Worm (Caenorhabditis elegans) whole organism, L1 larva: ENCODE measurements around the gene Y39A1A.16.
A peak's percentile ranks its signal among the peaks of the same experiment; 100 is the strongest.

ENCODE experiments used
- egl-27 ChIP-seq, 2 experiments: fragments of 150-350 bp in 1 of 2; sonication (generic microtip); optimal IDR thresholded peaks; 3 replicates each; lab custom pipeline; 2017 to 2018; ENCODE audit warnings: missing biosample characterization in 2 of 2, missing genetic modification characterization in 2 of 2, missing genetic modification reagents in 2 of 2
- jun-1 ChIP-seq: fragments of 150-350 bp; optimal IDR thresholded peaks from 2 replicates; lab custom pipeline; 2014; ENCODE audit warnings: missing biosample characterization, missing genetic modification reagents, missing genetic modification characterization
- lin-35 ChIP-seq, 2 experiments: fragments of 150-350 bp; optimal IDR thresholded peaks; 2 replicates each; lab custom pipeline; 2014; ENCODE audit warnings: missing biosample characterization in 2 of 2, missing genetic modification characterization in 2 of 2, missing genetic modification reagents in 2 of 2
- lsy-2 ChIP-seq, 2 experiments: fragments of 150-350 bp; optimal IDR thresholded peaks; 2 replicates each; lab custom pipeline; 2014; ENCODE audit warnings: missing biosample characterization in 2 of 2, missing genetic modification characterization in 2 of 2
- mdl-1 ChIP-seq, 2 experiments: fragments of 150-350 bp; optimal IDR thresholded peaks; 2 replicates each; lab custom pipeline; 2014 to 2017; ENCODE audit warnings: missing biosample characterization in 2 of 2, missing genetic modification characterization in 2 of 2, inconsistent platforms in 1 of 2
- nhr-237 ChIP-seq: fragments of 150-350 bp; optimal IDR thresholded peaks from 2 replicates; lab custom pipeline; 2014; ENCODE audit warnings: missing biosample characterization, missing genetic modification characterization
- ztf-11 ChIP-seq, 2 experiments: sonication (generic microtip); optimal IDR thresholded peaks; 2 replicates each; lab custom pipeline; 2016 to 2017; ENCODE audit warnings: missing genetic modification characterization in 2 of 2, missing biosample characterization in 1 of 2, missing compliant biosample characterization in 1 of 2

DNA sequence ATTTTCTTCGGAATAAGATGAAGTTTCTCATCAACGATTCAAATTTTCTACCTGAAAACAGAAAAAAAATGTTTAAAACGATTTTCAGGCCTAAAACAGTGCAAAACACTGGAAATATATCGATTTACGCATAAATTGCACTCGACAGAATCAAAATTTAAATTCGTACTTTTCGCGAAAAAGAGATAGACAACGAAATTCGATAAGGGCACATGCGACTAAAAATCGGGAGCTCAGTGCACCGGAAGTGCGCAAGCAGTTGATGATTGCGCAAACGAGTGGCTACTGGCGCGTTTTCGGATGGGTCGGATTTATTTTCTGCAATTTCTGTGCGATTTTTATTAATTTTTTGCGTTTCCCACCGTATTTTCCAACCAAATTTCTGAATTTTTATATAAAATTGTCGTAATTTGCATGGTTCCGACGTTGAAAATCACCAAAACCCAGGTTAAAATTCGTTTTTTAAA is 27.9 kb downstream of the Y39A1A.16 start, which contains the start of the genes Y39A1A.21 and Y39A1A.22:
- TF ChIP-seq egl-27 (tag; optimal IDR thresholded peaks at IDR 0.05; lab: Kevin White, UChicago) (no peak), nhr-237 (tag; lab: Kevin White, UChicago) (no peak), ztf-11 (tag; optimal IDR thresholded peaks at IDR 0.05; lab: Kevin White, UChicago) (peak in 1 of 2 experiments; percentile 75), lin-35 (GFP tag; optimal IDR thresholded peaks at IDR 0.05; lab: Kevin White, UChicago) (peak; percentile 83 to 88), lsy-2 (tag; optimal IDR thresholded peaks at IDR 0.05; lab: Kevin White, UChicago) (peak; percentile 86 to 88), jun-1 (tag; lab: Kevin White, UChicago) (peak; percentile 81), mdl-1 (tag; optimal IDR thresholded peaks at IDR 0.05; lab: Kevin White, UChicago) (peak in 1 of 2 experiments; percentile 66)
